Worm (Caenorhabditis elegans) whole organism, L3 larva: ENCODE measurements around the gene ndub-3.

Experiments
- R02D3.7 ChIP-seq: fragments of 150-350 bp; optimal IDR thresholded peaks from 2 replicates; lab custom pipeline; 2014; ENCODE audit warnings: missing biosample characterization, missing genetic modification characterization
- ama-1 ChIP-seq: fragments of 150-350 bp; optimal IDR thresholded peaks from 2 replicates; lab custom pipeline; 2018
- ceh-82 ChIP-seq: fragments of 150-350 bp; optimal IDR thresholded peaks from 2 replicates; lab custom pipeline; 2014; ENCODE audit warnings: missing biosample characterization, missing genetic modification characterization
- eor-1 ChIP-seq, 2 experiments: fragments of 150-350 bp; optimal IDR thresholded peaks; 2 replicates each; lab custom pipeline; 2014 to 2018; ENCODE audit warnings: missing biosample characterization in 2 of 2, missing genetic modification characterization in 2 of 2
- jun-1 ChIP-seq: fragments of 150-350 bp; optimal IDR thresholded peaks from 2 replicates; lab custom pipeline; 2014; ENCODE audit warnings: missing biosample characterization, missing genetic modification reagents, missing genetic modification characterization
- nhr-237 ChIP-seq: fragments of 150-350 bp; optimal IDR thresholded peaks from 2 replicates; lab custom pipeline; 2014; ENCODE audit warnings: missing biosample characterization, missing genetic modification characterization
- pqm-1 ChIP-seq: fragments of 150-350 bp; optimal IDR thresholded peaks from 2 replicates; lab custom pipeline; 2017; ENCODE audit warnings: missing biosample characterization, missing genetic modification characterization, inconsistent platforms
- snpc-4 ChIP-seq: fragments of 150-350 bp; optimal IDR thresholded peaks from 2 replicates; lab custom pipeline; 2014; ENCODE audit warnings: missing biosample characterization, missing genetic modification characterization
- unc-62 ChIP-seq: fragments of 150-350 bp; sonication (generic microtip); optimal IDR thresholded peaks from 4 replicates; lab custom pipeline; 2014; ENCODE audit warnings: missing biosample characterization, missing genetic modification reagents, missing genetic modification characterization
- zag-1 ChIP-seq: fragments of 150-350 bp; optimal IDR thresholded peaks from 2 replicates; lab custom pipeline; 2014; ENCODE audit warnings: missing biosample characterization, missing genetic modification characterization
- ztf-4 ChIP-seq: fragments of 150-350 bp; optimal IDR thresholded peaks from 2 replicates; lab custom pipeline; 2014; ENCODE audit warnings: missing biosample characterization, missing genetic modification characterization

DNA sequence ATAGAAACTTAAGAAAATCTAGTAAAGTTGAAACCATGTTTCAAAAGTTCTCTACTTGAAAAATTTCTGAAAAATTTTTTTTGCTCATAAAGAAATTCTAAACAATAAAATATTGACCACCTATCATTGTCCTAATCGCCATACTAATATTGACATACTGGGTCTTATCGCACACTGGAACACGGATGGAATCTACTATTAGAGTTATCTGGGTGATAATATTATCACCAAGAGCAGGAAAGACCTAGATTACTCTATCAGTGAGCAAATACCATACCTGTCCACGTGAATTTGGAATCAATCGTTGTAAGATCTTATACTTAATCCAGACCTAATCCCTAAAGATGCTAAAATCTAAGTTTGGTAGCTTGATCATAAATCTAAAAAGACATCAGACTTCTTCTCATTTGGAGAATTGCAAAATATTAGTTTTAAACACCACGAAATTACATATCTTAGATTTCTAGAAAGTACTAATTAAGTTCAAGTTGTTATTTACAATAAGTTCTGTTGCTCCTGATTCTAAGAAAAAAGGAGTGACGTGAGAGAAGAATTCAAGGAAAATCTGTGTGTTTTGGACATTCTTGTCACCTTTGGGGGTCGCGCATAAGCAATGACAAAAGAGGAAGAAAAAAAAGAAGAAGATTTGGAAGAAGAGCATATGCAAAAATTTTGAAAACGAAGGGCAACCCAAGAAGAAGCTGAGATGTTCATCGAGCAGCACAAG is 45.4 kb upstream of the ndub-3 start:
- TF ChIP-seq ama-1 (lab: Kevin White, UChicago) (no peak), snpc-4 (tag; lab: Kevin White, UChicago) (no peak), R02D3.7 (tag; lab: Kevin White, UChicago) (no peak), ceh-82 (tag; lab: Kevin White, UChicago) (no peak), ztf-4 (tag; lab: Kevin White, UChicago) (no peak), pqm-1 (tag; lab: Kevin White, UChicago) (no peak), unc-62 (GFP tag; lab: Kevin White, UChicago) (no peak), zag-1 (tag; lab: Kevin White, UChicago) (no peak), jun-1 (tag; lab: Kevin White, UChicago) (no peak), nhr-237 (tag; lab: Kevin White, UChicago) (no peak), eor-1 (tag; optimal IDR thresholded peaks at IDR 0.05; lab: Kevin White, UChicago) (no peak)
